Fruit fly (Drosophila melanogaster) whole organism, embryonic: ENCODE measurements around the gene VhaSFD.
A peak's percentile ranks its signal among the peaks of the same experiment; 100 is the strongest.

ENCODE experiments used
- Atf6 ChIP-seq: fragments of 200-800 bp; sonication (Bioruptor generic); IDR thresholded peaks from 2 replicates; pipeline ENCODE4 v1.3.6; 2022; ENCODE audit warnings: missing biosample characterization, missing genetic modification characterization
- BtbVII ChIP-seq: fragments of 200-800 bp; sonication (Bioruptor generic); optimal IDR thresholded peaks from 3 replicates; lab custom pipeline; 2017; ENCODE audit warnings: missing biosample characterization, mild to moderate bottlenecking, missing genetic modification characterization
- C15 ChIP-seq: fragments of 200-800 bp; sonication (Bioruptor generic); IDR thresholded peaks from 3 replicates; pipeline ENCODE4 v1.3.6; 2022; ENCODE audit warnings: missing biosample characterization, missing genetic modification characterization
- CG10565 ChIP-seq: fragments of 200-800 bp; sonication (Bioruptor generic); optimal IDR thresholded peaks from 3 replicates; lab custom pipeline; 2016; ENCODE audit warnings: missing biosample characterization, mild to moderate bottlenecking, missing genetic modification characterization
- CG10654 ChIP-seq: fragments of 200-800 bp; sonication (Bioruptor generic); optimal IDR thresholded peaks from 2 replicates; lab custom pipeline; 2016; ENCODE audit warnings: missing biosample characterization, missing genetic modification characterization
- CG12104 ChIP-seq: fragments of 200-800 bp; sonication (Bioruptor generic); optimal IDR thresholded peaks from 3 replicates; lab custom pipeline; 2016; ENCODE audit warnings: missing biosample characterization, missing genetic modification characterization
- CG14965 ChIP-seq: fragments of 200-800 bp; sonication (Bioruptor generic); optimal IDR thresholded peaks from 2 replicates; lab custom pipeline; 2016; ENCODE audit warnings: missing biosample characterization, missing genetic modification characterization, borderline replicate concordance
- CG15011 ChIP-seq: fragments of 200-800 bp; sonication (Bioruptor generic); optimal IDR thresholded peaks from 3 replicates; lab custom pipeline; 2018; ENCODE audit warnings: missing biosample characterization, mild to moderate bottlenecking, missing genetic modification characterization
- CG15479 ChIP-seq: fragments of 200-800 bp; sonication (Bioruptor generic); optimal IDR thresholded peaks from 3 replicates; lab custom pipeline; 2019; ENCODE audit warnings: missing biosample characterization, mild to moderate bottlenecking, missing genetic modification characterization, moderate library complexity
- CG16815 ChIP-seq: fragments of 200-800 bp; sonication (Bioruptor generic); optimal IDR thresholded peaks from 3 replicates; lab custom pipeline; 2017; ENCODE audit warnings: missing biosample characterization, mild to moderate bottlenecking, missing genetic modification characterization
- CG17328 ChIP-seq: fragments of 200-800 bp; sonication (Bioruptor generic); IDR thresholded peaks from 2 replicates; pipeline ENCODE4 v1.3.6; 2022; ENCODE audit warnings: missing biosample characterization, missing genetic modification characterization
- CG17912 ChIP-seq: fragments of 200-800 bp; sonication (Bioruptor generic); optimal IDR thresholded peaks from 2 replicates; lab custom pipeline; 2018; ENCODE audit warnings: missing biosample characterization, mild to moderate bottlenecking, missing genetic modification characterization
- CG2129 ChIP-seq: fragments of 200-800 bp; sonication (Bioruptor generic); IDR thresholded peaks from 2 replicates; pipeline ENCODE4 v1.3.6; 2022; ENCODE audit warnings: missing biosample characterization, missing genetic modification characterization; ENCODE audit not compliant: partially characterized antibody
- CG2875 ChIP-seq: fragments of 200-800 bp; sonication (Bioruptor generic); optimal IDR thresholded peaks from 2 replicates; lab custom pipeline; 2017; ENCODE audit warnings: missing biosample characterization, mild to moderate bottlenecking, missing genetic modification characterization, missing genetic modification reagents
- CG3065 ChIP-seq: fragments of 200-800 bp; sonication (Bioruptor generic); optimal IDR thresholded peaks from 2 replicates; lab custom pipeline; 2016; ENCODE audit warnings: missing biosample characterization, missing genetic modification characterization
- CG3163 ChIP-seq: fragments of 200-800 bp; sonication (Bioruptor generic); optimal IDR thresholded peaks from 3 replicates; lab custom pipeline; 2016; ENCODE audit warnings: missing biosample characterization, missing genetic modification characterization
- CG43689 ChIP-seq: fragments of 200-800 bp; sonication (Bioruptor generic); IDR thresholded peaks from 2 replicates; pipeline ENCODE4 v1.3.6; 2022; ENCODE audit warnings: missing biosample characterization, missing genetic modification characterization
- CG6272 ChIP-seq: fragments of 200-800 bp; sonication (Bioruptor generic); IDR thresholded peaks from 2 replicates; pipeline ENCODE4 v1.3.6; 2022; ENCODE audit warnings: missing biosample characterization, missing genetic modification characterization
- CG9876 ChIP-seq: fragments of 200-800 bp; sonication (Bioruptor generic); optimal IDR thresholded peaks from 2 replicates; lab custom pipeline; 2016; ENCODE audit warnings: missing biosample characterization, missing genetic modification characterization
- CG9932 ChIP-seq: fragments of 200-800 bp; sonication (Bioruptor generic); IDR thresholded peaks from 2 replicates; pipeline ENCODE4 v1.3.6; 2022; ENCODE audit warnings: missing biosample characterization, missing genetic modification characterization
- CoRest ChIP-seq: fragments of 200-800 bp; sonication (Bioruptor generic); optimal IDR thresholded peaks from 3 replicates; lab custom pipeline; 2018; ENCODE audit warnings: missing biosample characterization, mild to moderate bottlenecking, missing genetic modification characterization, moderate library complexity
- Ets97D ChIP-seq: fragments of 200-800 bp; sonication (Bioruptor generic); optimal IDR thresholded peaks from 3 replicates; lab custom pipeline; 2016; ENCODE audit warnings: missing biosample characterization, missing genetic modification characterization
- HLHmδ ChIP-seq: fragments of 200-800 bp; sonication (Bioruptor generic); optimal IDR thresholded peaks from 2 replicates; lab custom pipeline; 2018; ENCODE audit warnings: missing biosample characterization, mild to moderate bottlenecking, missing genetic modification characterization, moderate library complexity
- Lpt ChIP-seq: fragments of >200 bp; optimal IDR thresholded peaks from 2 replicates; lab custom pipeline; 2018; ENCODE audit warnings: missing biosample characterization, missing genetic modification characterization
- Nf-YC ChIP-seq: fragments of 200-800 bp; optimal IDR thresholded peaks from 3 replicates; lab custom pipeline; 2019; ENCODE audit warnings: missing biosample characterization, mild to moderate bottlenecking, missing genetic modification characterization, moderate library complexity
- Sox100B ChIP-seq: fragments of 200-800 bp; sonication (Bioruptor generic); optimal IDR thresholded peaks from 3 replicates; lab custom pipeline; 2018; ENCODE audit warnings: missing biosample characterization, mild to moderate bottlenecking, missing genetic modification characterization
- ap ChIP-seq: fragments of 200-800 bp; sonication (Bioruptor generic); IDR thresholded peaks from 2 replicates; pipeline ENCODE4 v1.3.6; 2022; ENCODE audit warnings: missing biosample characterization, missing genetic modification characterization
- bsh ChIP-seq, 2 experiments: fragments of 200-800 bp; sonication (Bioruptor generic); optimal IDR thresholded peaks; 2 replicates each; lab custom pipeline; 2017 to 2018; ENCODE audit warnings: mild to moderate bottlenecking in 2 of 2, missing biosample characterization in 2 of 2, missing genetic modification characterization in 2 of 2, moderate library complexity in 1 of 2
- cad ChIP-seq: fragments of >200 bp; optimal IDR thresholded peaks from 2 replicates; lab custom pipeline; 2017; ENCODE audit warnings: missing biosample characterization, missing genetic modification characterization
- cg ChIP-seq: fragments of 200-800 bp; sonication (Bioruptor generic); optimal IDR thresholded peaks from 3 replicates; lab custom pipeline; 2019; ENCODE audit warnings: missing biosample characterization, mild to moderate bottlenecking, missing genetic modification characterization, moderate library complexity
- crc ChIP-seq: fragments of 200-800 bp; sonication (Bioruptor generic); optimal IDR thresholded peaks from 2 replicates; lab custom pipeline; 2016; ENCODE audit warnings: missing biosample characterization, missing genetic modification characterization
- esg ChIP-seq: fragments of 200-800 bp; sonication (Bioruptor generic); conservative IDR thresholded peaks from 2 replicates; pipeline ENCODE4 v1.3.6; 2022; ENCODE audit warnings: missing biosample characterization, missing genetic modification characterization
- fd102C ChIP-seq: fragments of 200-800 bp; sonication (Bioruptor generic); optimal IDR thresholded peaks from 2 replicates; lab custom pipeline; 2018; ENCODE audit warnings: missing biosample characterization, mild to moderate bottlenecking, missing genetic modification characterization, moderate library complexity
- gt ChIP-seq: fragments of 200-800 bp; sonication (Bioruptor generic); IDR thresholded peaks from 2 replicates; pipeline ENCODE4 v1.3.6; 2022; ENCODE audit warnings: missing biosample characterization, missing genetic modification characterization
- h ChIP-seq: fragments of >200 bp; optimal IDR thresholded peaks from 2 replicates; lab custom pipeline; 2017
- hkb ChIP-seq, 2 experiments: fragments of 200-800 bp in 1 of 2; fragments of >200 bp in 1 of 2; sonication (Bioruptor generic) in 1 of 2; IDR thresholded peaks in 1 of 2; optimal IDR thresholded peaks in 1 of 2; 2 replicates each; pipeline versions ENCODE4 v1.3.6 to Lab custom; 2017 to 2022; ENCODE audit warnings: missing biosample characterization in 1 of 2, missing genetic modification characterization in 1 of 2
- hth ChIP-seq: fragments of >200 bp; optimal IDR thresholded peaks from 2 replicates; lab custom pipeline; 2017; ENCODE audit warnings: inconsistent platforms
- lola ChIP-seq, 3 experiments: fragments of >200 bp in 2 of 3; fragments of 200-800 bp in 1 of 3; sonication (Bioruptor generic) in 1 of 3; optimal IDR thresholded peaks; 2 replicates each; lab custom pipeline; 2017 to 2019; ENCODE audit warnings: missing biosample characterization in 3 of 3, missing genetic modification characterization in 3 of 3, mild to moderate bottlenecking in 1 of 3, moderate library complexity in 1 of 3
- nerfin-1 ChIP-seq: fragments of 200-800 bp; sonication (Bioruptor generic); optimal IDR thresholded peaks from 3 replicates; lab custom pipeline; 2019; ENCODE audit warnings: missing biosample characterization, mild to moderate bottlenecking, missing genetic modification characterization, moderate library complexity
- sc ChIP-seq, 3 experiments: fragments of >200 bp in 2 of 3; fragments of 200-800 bp in 1 of 3; sonication (Bioruptor generic) in 1 of 3; optimal IDR thresholded peaks; 2 replicates in 2 of 3; 3 replicates in 1 of 3; lab custom pipeline; 2017; ENCODE audit warnings: mild to moderate bottlenecking in 1 of 3, missing biosample characterization in 1 of 3, missing genetic modification characterization in 1 of 3, missing genetic modification reagents in 1 of 3
- shn ChIP-seq: fragments of 200-800 bp; sonication (Bioruptor generic); optimal IDR thresholded peaks from 3 replicates; lab custom pipeline; 2016; ENCODE audit warnings: missing biosample characterization, missing genetic modification characterization
- slou ChIP-seq: fragments of 200-800 bp; sonication (Bioruptor generic); optimal IDR thresholded peaks from 3 replicates; lab custom pipeline; 2016; ENCODE audit warnings: missing biosample characterization, missing genetic modification characterization
- sna ChIP-seq: fragments of 200-800 bp; sonication (Bioruptor generic); IDR thresholded peaks from 2 replicates; pipeline ENCODE4 v1.3.6; 2022; ENCODE audit warnings: missing biosample characterization, missing genetic modification characterization; ENCODE audit not compliant: partially characterized antibody
- trem ChIP-seq: fragments of 200-800 bp; optimal IDR thresholded peaks from 3 replicates; lab custom pipeline; 2019; ENCODE audit warnings: missing biosample characterization, mild to moderate bottlenecking, missing genetic modification characterization, moderate library complexity
- vfl ChIP-seq: fragments of 200-800 bp; sonication (Bioruptor generic); optimal IDR thresholded peaks from 2 replicates; lab custom pipeline; 2016; ENCODE audit warnings: missing biosample characterization, missing genetic modification characterization
- z ChIP-seq: fragments of 200-800 bp; sonication (Bioruptor generic); IDR thresholded peaks from 3 replicates; pipeline ENCODE4 v1.3.6; 2022; ENCODE audit warnings: missing biosample characterization, missing genetic modification characterization
- zfh1 ChIP-seq: fragments of 200-800 bp; sonication (Bioruptor generic); IDR thresholded peaks from 3 replicates; pipeline ENCODE4 v1.3.6; 2022; ENCODE audit warnings: missing biosample characterization, missing genetic modification characterization

VhaSFD gene

dm6 chr2L:16743055-16743805 is 15.6 kb upstream of the VhaSFD start, which contains the start of the genes LSm7 and BuGZ (continued):
- peak in 1 of 3 experiments; percentile 33 for TF ChIP-seq lola (GFP tag; optimal IDR thresholded peaks at IDR 0.05; lab: Kevin White, UChicago)
- TF ChIP-seq Lpt = no peak
- TF ChIP-seq HLHmδ (GFP tag; lab: Kevin White, UChicago) = no peak
- no peak for TF ChIP-seq CG2129 (GFP tag; lab: Robert Waterston, UW)
- no peak for TF ChIP-seq CG6272 (GFP tag; lab: Robert Waterston, UW)
- TF ChIP-seq fd102C (GFP tag; lab: Kevin White, UChicago) = peak; percentile 35

- TF ChIP-seq Atf6 (GFP tag; lab: Robert Waterston, UW) (no peak), trem (tag; lab: Kevin White, UChicago) (peak; percentile 100), ap (GFP tag; lab: Robert Waterston, UW) (no peak), Ets97D (peak; percentile 40), CG17328 (no peak), bsh (GFP tag; optimal IDR thresholded peaks at IDR 0.05; lab: Kevin White, UChicago) (no peak), CG17912 (no peak), crc (GFP tag; lab: Kevin White, UChicago) (no peak), CG15479 (GFP tag; lab: Kevin White, UChicago) (no peak), CG10565 (GFP tag; lab: Kevin White, UChicago) (no peak), zfh1 (GFP tag; lab: Robert Waterston, UW) (no peak), z (0 out of 3 replicates have a peak, but pooled peaks have one; percentile 14), CG14965 (GFP tag; lab: Kevin White, UChicago) (no peak), CG3163 (GFP tag; lab: Kevin White, UChicago) (no peak), CG3065 (GFP tag; lab: Kevin White, UChicago) (no peak), C15 (no peak), h (no peak), sc (optimal IDR thresholded peaks at IDR 0.05; lab: Kevin White, UChicago) (no peak), sc (GFP tag; optimal IDR thresholded peaks at IDR 0.05; lab: Kevin White, UChicago) (no peak), CG12104 (GFP tag; lab: Kevin White, UChicago) (no peak), CG16815 (GFP tag; lab: Kevin White, UChicago) (no peak), CoRest (tag; lab: Kevin White, UChicago) (peak; percentile 57), CG15011 (GFP tag; lab: Kevin White, UChicago) (no peak), Sox100B (GFP tag; lab: Kevin White, UChicago) (no peak), sna (no peak), cg (no peak), BtbVII (GFP tag; lab: Kevin White, UChicago) (no peak), Nf-YC (tag; lab: Kevin White, UChicago) (no peak), hth (lab: Kevin White, UChicago) (no peak), CG9876 (GFP tag; lab: Kevin White, UChicago) (no peak), CG9932 (GFP tag; lab: Robert Waterston, UW) (no peak), hkb (optimal IDR thresholded peaks at IDR 0.05; lab: Kevin White, UChicago) (no peak), hkb (GFP tag; IDR thresholded peaks at IDR 0.05; lab: Robert Waterston, UW) (no peak), vfl (GFP tag; lab: Kevin White, UChicago) (no peak), slou (no peak), nerfin-1 (tag; lab: Kevin White, UChicago) (no peak), esg (GFP tag; lab: Robert Waterston, UW) (no peak), gt (GFP tag; lab: Robert Waterston, UW) (no peak), shn (no peak), CG10654 (GFP tag; lab: Kevin White, UChicago) (no peak), CG2875 (GFP tag; lab: Kevin White, UChicago) (no peak), cad (GFP tag; lab: Kevin White, UChicago) (no peak), CG43689 (GFP tag; lab: Robert Waterston, UW) (no peak)
Measured at dm6 chr2L:16738206-16738900, 10.7 kb upstream of the VhaSFD start, which contains the start of the genes glu and ChLD3. Gene glu, minus strand, starts transcription at chr2L:16738388. Gene ChLD3, plus strand, starts transcription at chr2L:16738850.
